Fruit fly (Drosophila melanogaster) whole organism, adult: ENCODE measurements around the gene Est-6.

ENCODE experiments used
- CG12768 ChIP-seq: fragments of 200-800 bp; sonication (Bioruptor generic); optimal IDR thresholded peaks from 2 replicates; lab custom pipeline; 2017; ENCODE audit warnings: missing biosample characterization, missing genetic modification characterization, mild to moderate bottlenecking, moderate library complexity, missing genetic modification reagents
- CG1620 ChIP-seq: fragments of 200-800 bp; sonication (Bioruptor generic); optimal IDR thresholded peaks from 2 replicates; lab custom pipeline; 2016; ENCODE audit warnings: missing biosample characterization, missing genetic modification characterization
- kay ChIP-seq: fragments of 200-800 bp; sonication (Bioruptor generic); peaks from one replicate; lab custom pipeline; 2016; ENCODE audit warnings: missing biosample characterization, missing genetic modification characterization, borderline replicate concordance
- pad ChIP-seq: fragments of 200-800 bp; sonication (Bioruptor generic); optimal IDR thresholded peaks from 3 replicates; lab custom pipeline; 2017; ENCODE audit warnings: missing biosample characterization, missing genetic modification characterization, mild to moderate bottlenecking, moderate library complexity, missing genetic modification reagents
- tj ChIP-seq: fragments of 200-800 bp; sonication (Bioruptor generic); optimal IDR thresholded peaks from 3 replicates; lab custom pipeline; 2017; ENCODE audit warnings: missing biosample characterization, mild to moderate bottlenecking, missing genetic modification characterization, moderate library complexity

dm6 chr3L:12139232-12139698 is 49.4 kb upstream of the Est-6 start:
- TF ChIP-seq kay (GFP tag; lab: Kevin White, UChicago): no peak
- no peak for TF ChIP-seq tj (GFP tag; lab: Kevin White, UChicago)
- peak; percentile 26 for TF ChIP-seq CG1620 (GFP tag; lab: Kevin White, UChicago)
- no peak for TF ChIP-seq CG12768 (GFP tag; lab: Kevin White, UChicago)
- TF ChIP-seq pad: peak; percentile 7
